Fruit fly (Drosophila melanogaster): Measurements from ENCODE around the gene daed.

daed gene

DNA sequence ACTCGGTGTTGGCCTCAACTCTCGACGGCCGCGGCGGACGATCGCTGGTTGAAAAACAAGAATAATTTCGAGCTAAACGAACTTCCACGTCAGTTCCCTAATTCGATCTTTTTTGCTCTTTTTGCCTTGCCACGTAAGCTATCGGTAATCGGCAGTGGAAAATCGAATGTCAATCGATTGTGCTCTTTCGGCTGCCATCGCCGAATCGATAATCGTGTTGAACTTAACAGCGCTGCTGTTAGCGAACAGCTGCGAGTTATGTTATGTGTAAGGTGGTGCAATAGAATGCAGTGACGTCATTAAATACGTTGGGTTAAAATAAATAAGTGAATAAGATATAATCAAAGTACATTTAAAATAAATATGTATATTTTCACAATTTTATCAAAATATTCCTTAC is 20.6 kb upstream of the daed start, which contains the start of gene Sec24CD (continued):
- TF ChIP-seq ato (GFP tag; IDR thresholded peaks at IDR 0.05; ENCODE audit: partially characterized antibody): peak; percentile 98
- TF ChIP-seq zf30C (GFP tag; optimal IDR thresholded peaks at IDR 0.05): no peak
- TF ChIP-seq CG2129 (GFP tag; IDR thresholded peaks at IDR 0.05; ENCODE audit: partially characterized antibody): no peak
- TF ChIP-seq onecut (GFP tag; IDR thresholded peaks at IDR 0.05): peak; percentile 77
- TF ChIP-seq CG4360 (GFP tag; IDR thresholded peaks at IDR 0.05): no peak
- no peak for TF ChIP-seq ERR (GFP tag; optimal IDR thresholded peaks at IDR 0.05)
- TF ChIP-seq nerfin-1 (tag; optimal IDR thresholded peaks at IDR 0.05): no peak
- TF ChIP-seq nerfin-2 (GFP tag; IDR thresholded peaks at IDR 0.05; ENCODE audit: partially characterized antibody): peak; percentile 97
- TF ChIP-seq Antp (GFP tag; optimal IDR thresholded peaks at IDR 0.05): no peak
- TF ChIP-seq hkb (optimal IDR thresholded peaks at IDR 0.05): no peak
- TF ChIP-seq hkb (GFP tag; IDR thresholded peaks at IDR 0.05): no peak
- no peak for TF ChIP-seq org-1 (GFP tag; optimal IDR thresholded peaks at IDR 0.05)
- TF ChIP-seq nmo (GFP tag; optimal IDR thresholded peaks at IDR 0.05): peak; percentile 22
- TF ChIP-seq Sox102F (GFP tag; optimal IDR thresholded peaks at IDR 0.05): no peak
- TF ChIP-seq Fer1 (GFP tag; optimal IDR thresholded peaks at IDR 0.05): no peak
- TF ChIP-seq az2 (GFP tag; optimal IDR thresholded peaks at IDR 0.05): peak; percentile 4
- no peak for TF ChIP-seq CG8924 (tag; optimal IDR thresholded peaks at IDR 0.05)
- TF ChIP-seq tio (GFP tag; optimal IDR thresholded peaks at IDR 0.05): no peak
- TF ChIP-seq ase (GFP tag; IDR thresholded peaks at IDR 0.05): no peak
- TF ChIP-seq twi (tag; optimal IDR thresholded peaks at IDR 0.05): no peak
- TF ChIP-seq nom (GFP tag; optimal IDR thresholded peaks at IDR 0.05): peak; percentile 73
- peak; percentile 96 for TF ChIP-seq sna (GFP tag; IDR thresholded peaks at IDR 0.05; ENCODE audit: partially characterized antibody)
- TF ChIP-seq ken (GFP tag; IDR thresholded peaks at IDR 0.05): no peak
- TF ChIP-seq CG4730 (GFP tag; IDR thresholded peaks at IDR 0.05): no peak
- peak; percentile 76 for TF ChIP-seq MBD-R2 (GFP tag; IDR thresholded peaks at IDR 0.05)
- no peak for TF ChIP-seq CG8765 (GFP tag; IDR thresholded peaks at IDR 0.05)
- TF ChIP-seq corto (GFP tag; optimal IDR thresholded peaks at IDR 0.05): no peak
- TF ChIP-seq grn (GFP tag; optimal IDR thresholded peaks at IDR 0.05): no peak
- TF ChIP-seq CG12659 (GFP tag; optimal IDR thresholded peaks at IDR 0.05): peak; percentile 73
- no peak for TF ChIP-seq bab2 (GFP tag; optimal IDR thresholded peaks at IDR 0.05)
- TF ChIP-seq Trl (optimal IDR thresholded peaks at IDR 0.05): no peak
- TF ChIP-seq Trl (GFP tag; optimal IDR thresholded peaks at IDR 0.05): no peak
- TF ChIP-seq Usf (GFP tag; optimal IDR thresholded peaks at IDR 0.05): no peak
- no peak for TF ChIP-seq CG7271 (tag; optimal IDR thresholded peaks at IDR 0.05)
- TF ChIP-seq Abd-B (GFP tag; optimal IDR thresholded peaks at IDR 0.05): no peak
- no peak for TF ChIP-seq CG11696 (GFP tag; IDR thresholded peaks at IDR 0.05)
- no peak for TF ChIP-seq fd64A (GFP tag; optimal IDR thresholded peaks at IDR 0.05)
- no peak for TF ChIP-seq Awh (GFP tag; IDR thresholded peaks at IDR 0.05)
- TF ChIP-seq CG6683 (GFP tag; optimal IDR thresholded peaks at IDR 0.05): no peak
- peak; percentile 57 for TF ChIP-seq CG4617 (GFP tag; optimal IDR thresholded peaks at IDR 0.05; ENCODE audit: borderline replicate concordance)
- TF ChIP-seq D19B (GFP tag; optimal IDR thresholded peaks at IDR 0.05): no peak
- no peak for TF ChIP-seq Hr78 (GFP tag; optimal IDR thresholded peaks at IDR 0.05)
- TF ChIP-seq Dp (GFP tag; optimal IDR thresholded peaks at IDR 0.05): peak; percentile 43
- no peak for TF ChIP-seq so (GFP tag; IDR thresholded peaks at IDR 0.05)
- peak; percentile 83 for TF ChIP-seq Scr (GFP tag; IDR thresholded peaks at IDR 0.05; ENCODE audit: partially characterized antibody)
